Worm (Caenorhabditis elegans): ENCODE measurements around the gene F58A4.1.

F58A4.1 gene

DNA sequence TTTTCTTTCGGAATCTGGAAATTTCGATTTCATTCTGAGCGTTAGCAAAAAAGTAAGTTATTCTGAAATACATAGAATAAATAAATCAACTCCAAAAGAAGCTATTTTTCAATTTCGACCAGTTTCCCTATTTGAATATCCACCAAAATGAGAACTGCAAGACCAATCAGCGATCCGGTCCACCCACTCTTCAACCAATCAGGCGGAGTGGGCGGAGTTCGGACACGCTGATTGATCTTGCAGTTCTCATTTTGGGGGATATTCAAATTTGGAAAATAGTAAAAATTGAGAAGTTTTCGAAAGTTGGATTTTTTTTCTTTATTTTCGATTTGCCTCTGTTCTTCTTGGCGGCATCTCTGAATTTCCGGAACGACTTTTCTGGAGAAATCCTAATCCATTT, 27.4 kb upstream of the F58A4.1 start:
- no peak for TF ChIP-seq Y55F3AM.14 (GFP tag; optimal IDR thresholded peaks at IDR 0.05)
- no peak for TF ChIP-seq aly-2 (tag; optimal IDR thresholded peaks at IDR 0.05)
- no peak for TF ChIP-seq elt-3 (tag; optimal IDR thresholded peaks at IDR 0.05)
- TF ChIP-seq gmeb-1 (tag; optimal IDR thresholded peaks at IDR 0.05), result peak; percentile 72
- TF ChIP-seq lsy-2 (tag; optimal IDR thresholded peaks at IDR 0.05), result peak in 1 of 2 experiments; percentile 48
- TF ChIP-seq sma-9 (GFP tag; optimal IDR thresholded peaks at IDR 0.05), result no peak
- TF ChIP-seq sma-9 (tag; optimal IDR thresholded peaks at IDR 0.05), result no peak

DNA sequence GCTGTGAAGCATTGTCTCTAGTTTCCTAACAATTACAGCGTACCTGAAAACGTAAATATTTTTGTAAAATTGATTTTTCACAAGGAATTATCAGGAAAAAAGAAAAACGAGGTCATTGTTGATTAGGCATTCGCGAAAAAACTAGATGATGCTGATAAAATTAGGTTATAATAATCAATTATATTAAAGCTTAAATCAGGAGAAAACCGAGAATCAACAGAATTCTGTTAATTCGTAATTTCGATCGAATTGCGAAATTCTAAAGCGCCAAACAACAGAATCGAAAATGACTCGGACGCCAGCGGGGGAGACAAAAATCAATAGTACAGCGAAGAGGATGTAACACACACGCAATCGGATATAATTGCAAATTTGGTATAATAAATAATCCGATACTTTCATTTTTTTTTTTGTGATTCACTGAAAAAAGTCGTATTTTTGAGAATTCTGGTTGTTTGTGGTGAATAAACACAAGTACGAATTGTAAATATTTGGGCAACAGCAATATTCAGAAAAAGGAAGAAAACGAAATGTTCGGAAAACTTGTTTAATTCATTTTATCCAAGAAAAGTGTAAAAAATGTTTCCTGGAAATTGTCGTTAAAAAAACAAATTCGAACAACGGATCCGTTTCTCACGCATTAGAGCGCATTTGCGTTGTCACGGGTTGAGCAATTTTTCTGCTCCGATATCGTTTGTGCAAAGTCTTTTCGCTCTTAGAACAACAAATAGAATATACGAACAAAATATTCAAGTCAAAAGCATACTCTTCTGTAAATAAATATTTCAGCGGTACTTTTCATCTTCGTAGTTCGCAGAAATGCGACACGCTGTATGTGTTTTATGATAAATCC, 18.0 kb upstream of the F58A4.1 start, which contains the start of gene ced-7:
Gene ced-7, minus strand, starts transcription at position 51 of the 853 bp plus-strand sequence.
- TF ChIP-seq aly-2 (tag; optimal IDR thresholded peaks at IDR 0.05) (no peak), unc-62 (GFP tag; optimal IDR thresholded peaks at IDR 0.05) (no peak), C34F6.9 (tag; optimal IDR thresholded peaks at IDR 0.05) (peak; percentile 75), R02D3.7 (tag; optimal IDR thresholded peaks at IDR 0.05) (no peak), lsy-2 (tag; optimal IDR thresholded peaks at IDR 0.05) (peak in 1 of 2 experiments; percentile 54), lin-13 (GFP tag; optimal IDR thresholded peaks at IDR 0.05) (peak; percentile 18), nhr-129 (tag; optimal IDR thresholded peaks at IDR 0.05) (peak; percentile 60), sma-9 (GFP tag; optimal IDR thresholded peaks at IDR 0.05) (no peak), sma-9 (tag; optimal IDR thresholded peaks at IDR 0.05) (no peak), unc-55 (GFP tag; optimal IDR thresholded peaks at IDR 0.05) (peak; percentile 44), alr-1 (tag; optimal IDR thresholded peaks at IDR 0.05) (no peak), ZK546.5 (tag; optimal IDR thresholded peaks at IDR 0.05) (no peak), ceh-82 (tag; optimal IDR thresholded peaks at IDR 0.05) (no peak), fos-1 (tag; optimal IDR thresholded peaks at IDR 0.05) (no peak), crh-2 (tag; optimal IDR thresholded peaks at IDR 0.05) (peak; percentile 22), nhr-237 (tag; optimal IDR thresholded peaks at IDR 0.05) (no peak)

DNA sequence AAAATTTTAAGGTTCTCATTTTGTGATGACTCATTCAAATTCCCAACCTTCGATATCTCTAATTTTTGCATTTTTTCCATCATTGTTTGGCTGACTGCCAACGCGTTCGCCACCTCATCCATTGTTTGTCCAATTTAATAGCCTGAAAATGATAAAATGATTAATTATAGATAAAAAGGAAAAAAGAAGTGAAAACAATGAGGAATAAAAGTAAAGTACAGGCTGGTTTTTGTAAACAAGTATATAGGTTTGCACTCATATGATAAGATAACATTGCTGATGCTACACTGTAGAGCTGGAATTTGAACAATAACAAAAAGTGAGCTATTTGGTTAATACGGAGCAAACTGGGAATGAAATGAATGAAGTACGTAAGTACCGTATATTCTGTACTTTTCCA, 16.0 kb upstream of the F58A4.1 start, which contains the start of gene C48B4.3:
Gene C48B4.3, minus strand, starts transcription at position 149 of the 400 bp plus-strand sequence.
- TF ChIP-seq fos-1 (tag; optimal IDR thresholded peaks at IDR 0.05), result peak; percentile 5
- TF ChIP-seq ama-1 (optimal IDR thresholded peaks at IDR 0.05), result no peak

DNA sequence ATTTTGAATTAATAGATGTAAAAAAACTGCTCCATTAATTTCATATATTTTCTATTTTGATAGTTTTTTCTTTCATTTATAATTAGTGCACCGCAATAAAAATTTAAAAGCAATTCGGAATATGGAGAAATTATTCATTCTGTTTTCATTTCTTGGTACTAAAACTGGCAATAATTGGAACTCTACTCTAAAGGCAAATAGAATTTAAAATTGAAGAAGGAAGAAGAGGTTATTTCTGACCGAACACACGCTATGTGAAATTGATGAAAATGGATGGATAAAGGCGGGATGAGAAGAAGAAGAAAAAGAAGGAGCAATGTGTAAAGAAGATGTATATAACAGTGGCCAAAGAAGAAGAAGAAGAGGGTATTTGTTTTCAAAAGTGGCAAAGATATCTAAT, 15.0 kb upstream of the F58A4.1 start:
- peak; percentile 42 for TF ChIP-seq C34F6.9 (tag; optimal IDR thresholded peaks at IDR 0.05)
- TF ChIP-seq nhr-6 (tag; optimal IDR thresholded peaks at IDR 0.05), result no peak

DNA sequence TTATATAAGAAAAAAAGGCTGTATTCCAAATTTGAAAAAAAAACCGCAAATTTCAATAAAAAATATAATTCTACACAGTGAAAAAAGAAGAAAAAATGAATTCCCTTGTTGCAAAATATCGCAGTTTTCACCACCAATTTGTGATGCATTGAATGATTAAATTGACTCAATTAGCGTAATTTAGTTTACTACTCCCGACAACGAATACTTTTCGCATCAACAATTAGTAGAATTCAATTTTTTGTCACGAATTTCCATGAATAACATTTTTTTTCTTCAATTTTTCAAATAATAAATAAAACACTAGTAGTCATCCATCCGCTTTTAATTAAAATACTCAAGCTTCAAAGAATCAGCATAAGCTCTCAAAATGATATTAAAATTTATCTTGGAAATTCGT, 13.0 kb upstream of the F58A4.1 start:
- TF ChIP-seq Y55F3AM.14 (GFP tag; optimal IDR thresholded peaks at IDR 0.05) (no peak), lin-11 (tag; optimal IDR thresholded peaks at IDR 0.05) (no peak), unc-62 (GFP tag; optimal IDR thresholded peaks at IDR 0.05) (no peak), lsy-2 (tag; optimal IDR thresholded peaks at IDR 0.05) (peak; percentile 8 to 40), sma-9 (GFP tag; optimal IDR thresholded peaks at IDR 0.05) (peak; percentile 28), sma-9 (tag; optimal IDR thresholded peaks at IDR 0.05) (no peak), ceh-82 (tag; optimal IDR thresholded peaks at IDR 0.05) (no peak), sem-4 (tag; optimal IDR thresholded peaks at IDR 0.05) (peak; percentile 7)

DNA sequence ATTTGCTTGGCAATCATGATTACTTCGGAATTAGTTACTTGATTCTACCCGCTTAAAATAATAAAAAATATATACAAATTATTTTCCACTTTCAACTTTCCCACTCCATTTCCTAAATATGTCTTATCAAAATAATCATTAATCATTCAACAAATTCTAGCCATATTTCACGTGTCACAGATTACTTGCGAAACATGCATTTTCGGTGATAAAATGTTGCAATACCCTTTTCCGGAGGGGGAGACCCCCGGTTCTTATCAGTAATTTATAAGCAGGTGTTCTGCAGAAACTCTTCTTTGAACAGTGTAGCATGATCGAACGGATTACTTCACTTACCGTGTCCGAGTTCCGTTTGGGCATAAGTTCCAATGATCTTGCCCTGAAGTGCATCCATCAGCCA, 8.1 kb upstream of the F58A4.1 start:
- peak; percentile 44 for TF ChIP-seq crh-2 (tag; optimal IDR thresholded peaks at IDR 0.05)
- TF ChIP-seq lin-39 (tag; optimal IDR thresholded peaks at IDR 0.05), result no peak
- TF ChIP-seq fos-1 (tag; optimal IDR thresholded peaks at IDR 0.05), result peak; percentile 84
- TF ChIP-seq egl-27 (tag; optimal IDR thresholded peaks at IDR 0.05), result no peak
- TF ChIP-seq lin-11 (tag; optimal IDR thresholded peaks at IDR 0.05), result no peak
- peak; percentile 82 for TF ChIP-seq sma-9 (GFP tag; optimal IDR thresholded peaks at IDR 0.05)
- TF ChIP-seq sma-9 (tag; optimal IDR thresholded peaks at IDR 0.05), result no peak

DNA sequence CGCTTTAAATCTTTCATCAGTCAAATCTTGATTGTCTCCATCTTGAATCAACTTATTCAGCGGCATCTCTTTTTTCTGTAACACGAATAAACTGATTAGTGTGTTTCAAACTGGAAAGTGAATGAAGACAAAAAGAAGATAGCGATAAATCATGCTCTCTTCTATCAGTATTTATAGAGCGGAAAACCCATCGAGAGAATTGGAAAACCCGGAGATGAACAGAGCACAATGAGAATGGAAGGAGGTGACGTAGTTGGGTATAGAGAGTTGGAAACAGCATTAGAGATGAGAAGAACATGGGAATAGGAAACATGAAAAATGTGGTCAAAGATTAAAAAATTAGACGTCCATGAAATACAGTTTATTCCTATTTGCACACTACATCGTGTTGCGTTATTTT, 6.2 kb upstream of the F58A4.1 start, which contains the start of gene acox-1.5:
Gene acox-1.5, minus strand, starts transcription at position 75 of the 400 bp plus-strand sequence.
- TF ChIP-seq nhr-129 (tag; optimal IDR thresholded peaks at IDR 0.05) (no peak), sma-9 (GFP tag; optimal IDR thresholded peaks at IDR 0.05) (peak; percentile 31), sma-9 (tag; optimal IDR thresholded peaks at IDR 0.05) (no peak), blmp-1 (tag; optimal IDR thresholded peaks at IDR 0.05; ENCODE audit: insufficient read depth) (no peak), fos-1 (tag; optimal IDR thresholded peaks at IDR 0.05) (peak; percentile 83)

All from whole organism, L2 larva.